Worm (Caenorhabditis elegans) whole organism, late embryonic: Measurements from ENCODE around the gene C41A3.2.

Experiments
- ama-1 ChIP-seq: fragments of 150-350 bp; optimal IDR thresholded peaks from 2 replicates; lab custom pipeline; 2014
- fkh-6 ChIP-seq: sonication (generic microtip); optimal IDR thresholded peaks from 2 replicates; lab custom pipeline; 2016; ENCODE audit warnings: missing genetic modification characterization, missing compliant biosample characterization
- hlh-13 ChIP-seq: fragments of 200-800 bp; sonication (Bioruptor generic); optimal IDR thresholded peaks from 2 replicates; lab custom pipeline; 2018; ENCODE audit warnings: mild to moderate bottlenecking, missing genetic modification characterization, missing compliant biosample characterization
- hlh-30 ChIP-seq: sonication (generic microtip); optimal IDR thresholded peaks from 2 replicates; lab custom pipeline; 2017; ENCODE audit warnings: antibody characterized with exemption, missing genetic modification characterization, missing compliant biosample characterization; ENCODE audit not compliant: insufficient read depth
- hlh-6 ChIP-seq: sonication (generic microtip); optimal IDR thresholded peaks from 2 replicates; lab custom pipeline; 2016; ENCODE audit warnings: missing genotype, missing genetic modification characterization, missing compliant biosample characterization
- hlh-8 ChIP-seq: sonication (generic microtip); optimal IDR thresholded peaks from 2 replicates; lab custom pipeline; 2016; ENCODE audit warnings: missing genotype, missing genetic modification characterization, missing compliant biosample characterization
- ref-2 ChIP-seq: sonication (generic microtip); optimal IDR thresholded peaks from 2 replicates; lab custom pipeline; 2016; ENCODE audit warnings: missing genetic modification characterization, missing compliant biosample characterization
- tbx-2 ChIP-seq: sonication (generic microtip); optimal IDR thresholded peaks from 2 replicates; lab custom pipeline; 2016; ENCODE audit warnings: missing genetic modification characterization, missing compliant biosample characterization
- ttx-3 ChIP-seq: sonication (generic microtip); optimal IDR thresholded peaks from 2 replicates; lab custom pipeline; 2016; ENCODE audit warnings: missing genetic modification reagents, missing genetic modification characterization, missing compliant biosample characterization
- unc-3 ChIP-seq, 2 experiments: fragments of 200-800 bp in 1 of 2; sonication (Bioruptor generic) in 1 of 2; sonication (generic microtip) in 1 of 2; conservative IDR thresholded peaks in 1 of 2; optimal IDR thresholded peaks in 1 of 2; 2 replicates each; pipeline versions ENCODE4 v1.3.6 to Lab custom; 2016 to 2022; ENCODE audit warnings: missing compliant biosample characterization in 2 of 2, missing genetic modification characterization in 2 of 2, missing genetic modification reagents in 1 of 2
- unc-86 ChIP-seq: sonication (generic microtip); optimal IDR thresholded peaks from 2 replicates; lab custom pipeline; 2016; ENCODE audit warnings: missing genetic modification characterization, missing compliant biosample characterization

DNA sequence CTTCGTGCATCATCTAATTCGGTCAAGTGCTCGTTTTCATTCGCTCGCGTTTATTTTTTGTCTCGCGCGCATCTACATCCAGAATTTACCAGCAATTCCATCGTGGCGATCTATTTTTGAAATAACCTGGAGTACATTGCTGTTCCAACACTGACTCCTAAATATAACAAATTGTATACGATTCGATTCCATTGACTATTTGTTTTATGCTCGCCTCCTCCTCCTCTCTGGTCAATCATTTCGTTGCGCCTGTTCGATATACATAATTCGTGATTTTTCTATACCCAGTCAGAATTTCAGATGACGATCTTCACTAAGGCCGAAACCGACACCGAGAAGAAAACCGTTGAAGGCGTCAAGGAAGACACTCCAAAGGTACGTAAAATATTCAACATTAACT lies 30.7 kb upstream of the C41A3.2 start, which contains the start of gene itm-2:
- TF ChIP-seq tbx-2 (tag; lab: Kevin White, UChicago) (no peak), unc-86 (tag; lab: Kevin White, UChicago) (no peak), hlh-30 (no peak), hlh-13 (GFP tag; lab: Kevin White, UChicago) (no peak), fkh-6 (no peak), ama-1 (lab: Kevin White, UChicago) (no peak), hlh-6 (tag; lab: Kevin White, UChicago) (no peak), ref-2 (tag; lab: Kevin White, UChicago) (no peak), hlh-8 (tag; lab: Kevin White, UChicago) (no peak), unc-3 (GFP tag; conservative IDR thresholded peaks at IDR 0.05; lab: Robert Waterston, UW) (no peak), unc-3 (tag; optimal IDR thresholded peaks at IDR 0.05; lab: Kevin White, UChicago) (no peak), ttx-3 (tag; lab: Kevin White, UChicago) (no peak)
